Fruit fly (Drosophila melanogaster): ENCODE results near the gene CG13994.

DNA sequence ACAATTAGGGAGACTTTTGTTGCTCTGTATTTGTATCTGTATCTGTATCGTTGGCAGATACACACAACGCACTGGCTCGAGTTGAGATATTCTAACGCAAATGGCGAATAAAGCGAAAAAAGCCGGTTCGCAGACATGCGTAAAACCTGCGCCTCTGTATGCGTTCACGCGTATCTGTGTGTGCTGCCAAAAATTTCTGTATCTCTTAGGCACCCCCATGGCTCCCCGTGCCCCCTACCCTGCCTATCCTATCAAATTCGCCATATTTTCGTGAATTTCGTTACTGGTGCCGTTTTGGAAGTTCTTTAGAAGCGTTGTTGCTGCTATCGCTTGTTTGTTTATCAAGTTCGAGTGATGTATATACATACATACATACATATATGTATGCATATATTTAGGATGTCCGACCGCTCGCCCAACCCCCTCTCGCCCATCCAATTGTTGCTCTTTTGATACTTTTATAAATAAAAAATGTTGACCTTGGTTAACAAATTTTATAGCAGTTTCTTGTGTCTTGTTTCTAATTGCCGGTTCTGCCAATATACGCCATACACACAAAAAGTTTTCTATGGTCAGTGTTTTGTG lies 23.0 kb downstream of the CG13994 start:
- TF ChIP-seq usp (GFP tag; optimal IDR thresholded peaks at IDR 0.05) (no peak), NK7.1 (GFP tag; optimal IDR thresholded peaks at IDR 0.05) (no peak), phol (tag; optimal IDR thresholded peaks at IDR 0.05) (no peak)

All from whole organism, embryonic.